Worm (Caenorhabditis elegans) whole organism, L1 larva: ENCODE data around the gene lgc-28.
A peak's percentile ranks its signal among the peaks of the same experiment; 100 is the strongest.

Experiments
- C16A3.4 ChIP-seq: fragments of 150-350 bp; optimal IDR thresholded peaks from 2 replicates; lab custom pipeline; 2014; ENCODE audit warnings: missing biosample characterization, missing genetic modification characterization
- Y116A8C.19 ChIP-seq: sonication (generic microtip); optimal IDR thresholded peaks from 2 replicates; lab custom pipeline; 2016; ENCODE audit warnings: missing compliant biosample characterization, missing genetic modification characterization, borderline replicate concordance
- ama-1 ChIP-seq: fragments of 150-350 bp; optimal IDR thresholded peaks from 2 replicates; lab custom pipeline; 2014
- blmp-1 ChIP-seq: fragments of 150-350 bp; optimal IDR thresholded peaks from 2 replicates; lab custom pipeline; 2014; ENCODE audit warnings: missing biosample characterization, missing genetic modification characterization
- ceh-63 ChIP-seq: fragments of 200-800 bp; sonication (Bioruptor generic); optimal IDR thresholded peaks from 2 replicates; lab custom pipeline; 2018; ENCODE audit warnings: mild to moderate bottlenecking, missing genetic modification characterization, missing compliant biosample characterization
- ceh-82 ChIP-seq, 3 experiments: fragments of 150-350 bp in 1 of 3; sonication (generic microtip) in 2 of 3; optimal IDR thresholded peaks; 2 replicates each; lab custom pipeline; 2014 to 2017; ENCODE audit warnings: missing biosample characterization in 3 of 3, missing genetic modification characterization in 3 of 3
- ceh-88 ChIP-seq: fragments of 200-800 bp; sonication (Bioruptor generic); IDR thresholded peaks from 2 replicates; pipeline ENCODE4 v1.3.6; 2022; ENCODE audit warnings: missing genetic modification characterization, missing compliant biosample characterization
- ceh-90 ChIP-seq: sonication (generic microtip); optimal IDR thresholded peaks from 2 replicates; lab custom pipeline; 2016; ENCODE audit warnings: missing genetic modification characterization, missing compliant biosample characterization
- ces-1 ChIP-seq: fragments of 150-350 bp; optimal IDR thresholded peaks from 2 replicates; lab custom pipeline; 2014; ENCODE audit warnings: missing biosample characterization, missing genetic modification reagents, missing genetic modification characterization
- dpl-1 ChIP-seq, 3 experiments: fragments of 150-350 bp in 2 of 3; sonication (generic microtip) in 1 of 3; optimal IDR thresholded peaks; 2 replicates each; lab custom pipeline; 2014 to 2017; ENCODE audit warnings: missing biosample characterization in 3 of 3, missing genetic modification characterization in 3 of 3, missing genetic modification reagents in 3 of 3
- efl-3 ChIP-seq: fragments of 200-800 bp; sonication (Bioruptor generic); optimal IDR thresholded peaks from 2 replicates; lab custom pipeline; 2018; ENCODE audit warnings: mild to moderate bottlenecking, missing genetic modification characterization, missing compliant biosample characterization
- egl-13 ChIP-seq: sonication (generic microtip); optimal IDR thresholded peaks from 2 replicates; lab custom pipeline; 2016; ENCODE audit warnings: missing genotype, missing genetic modification reagents, missing genetic modification characterization, missing compliant biosample characterization
- egl-27 ChIP-seq, 2 experiments: fragments of 150-350 bp in 1 of 2; sonication (generic microtip); optimal IDR thresholded peaks; 3 replicates each; lab custom pipeline; 2017 to 2018; ENCODE audit warnings: missing biosample characterization in 2 of 2, missing genetic modification characterization in 2 of 2, missing genetic modification reagents in 2 of 2
- elt-2 ChIP-seq: sonication (generic microtip); optimal IDR thresholded peaks from 2 replicates; lab custom pipeline; 2016; ENCODE audit warnings: missing genetic modification characterization, mild to moderate bottlenecking, inconsistent platforms, missing compliant biosample characterization, missing genetic modification reagents
- elt-3 ChIP-seq, 6 experiments: fragments of 150-350 bp in 1 of 6; sonication (generic microtip); optimal IDR thresholded peaks; 2 replicates each; lab custom pipeline; 2017 to 2018; ENCODE audit warnings: missing biosample characterization in 6 of 6, missing genetic modification characterization in 6 of 6, inconsistent platforms in 1 of 6
- fkh-10 ChIP-seq: sonication (generic microtip); optimal IDR thresholded peaks from 2 replicates; lab custom pipeline; 2017; ENCODE audit warnings: missing biosample characterization, missing genetic modification reagents, missing genetic modification characterization
- fkh-8 ChIP-seq: sonication (generic microtip); optimal IDR thresholded peaks from 2 replicates; lab custom pipeline; 2016; ENCODE audit warnings: mild to moderate bottlenecking, missing genetic modification characterization, missing compliant biosample characterization
- hlh-17 ChIP-seq: fragments of 200-800 bp; sonication (Bioruptor generic); optimal IDR thresholded peaks from 2 replicates; lab custom pipeline; 2018; ENCODE audit warnings: missing genetic modification characterization, mild to moderate bottlenecking, missing compliant biosample characterization, moderate library complexity, borderline replicate concordance
- hpl-2 ChIP-seq: fragments of 150-350 bp; optimal IDR thresholded peaks from 2 replicates; lab custom pipeline; 2014; ENCODE audit warnings: missing biosample characterization, missing genetic modification reagents, missing genetic modification characterization
- isw-1 ChIP-seq: fragments of 200-800 bp; sonication (Bioruptor generic); IDR thresholded peaks from 2 replicates; pipeline ENCODE4 v1.3.6; 2022; ENCODE audit warnings: missing genetic modification characterization, missing compliant biosample characterization
- lin-14 ChIP-seq: fragments of 200-800 bp; sonication (Bioruptor generic); optimal IDR thresholded peaks from 2 replicates; lab custom pipeline; 2018; ENCODE audit warnings: mild to moderate bottlenecking, missing genetic modification characterization, moderate library complexity, missing compliant biosample characterization
- lsy-2 ChIP-seq, 2 experiments: fragments of 150-350 bp; optimal IDR thresholded peaks; 2 replicates each; lab custom pipeline; 2014; ENCODE audit warnings: missing biosample characterization in 2 of 2, missing genetic modification characterization in 2 of 2
- mab-9 ChIP-seq: fragments of 200-800 bp; sonication (Bioruptor generic); IDR thresholded peaks from 2 replicates; pipeline ENCODE4 v1.3.6; 2022; ENCODE audit warnings: missing genetic modification reagents, missing genetic modification characterization, missing compliant biosample characterization
- nhr-11 ChIP-seq: fragments of 150-350 bp; optimal IDR thresholded peaks from 2 replicates; lab custom pipeline; 2014; ENCODE audit warnings: missing biosample characterization, missing genetic modification characterization
- nhr-12 ChIP-seq: sonication (generic microtip); optimal IDR thresholded peaks from 2 replicates; lab custom pipeline; 2017; ENCODE audit warnings: missing biosample characterization, missing genetic modification characterization
- nhr-19 ChIP-seq: fragments of 200-800 bp; sonication (Bioruptor generic); conservative IDR thresholded peaks from 2 replicates; pipeline ENCODE4 v1.3.6; 2022; ENCODE audit warnings: missing genetic modification characterization, missing compliant biosample characterization
- nhr-28 ChIP-seq: fragments of 150-350 bp; optimal IDR thresholded peaks from 2 replicates; lab custom pipeline; 2014; ENCODE audit warnings: missing biosample characterization, missing genetic modification characterization
- nhr-47 ChIP-seq: sonication (generic microtip); optimal IDR thresholded peaks from 2 replicates; lab custom pipeline; 2016; ENCODE audit warnings: mild to moderate bottlenecking, missing genetic modification characterization, moderate library complexity, missing compliant biosample characterization
- nhr-77 ChIP-seq: fragments of 150-350 bp; optimal IDR thresholded peaks from 2 replicates; lab custom pipeline; 2014; ENCODE audit warnings: missing biosample characterization, missing genetic modification characterization
- pax-3 ChIP-seq: fragments of 200-800 bp; sonication (Bioruptor generic); optimal IDR thresholded peaks from 2 replicates; lab custom pipeline; 2018; ENCODE audit warnings: mild to moderate bottlenecking, missing genetic modification characterization, moderate library complexity, missing compliant biosample characterization
- pqm-1 ChIP-seq: sonication (generic microtip); optimal IDR thresholded peaks from 3 replicates; lab custom pipeline; 2017; ENCODE audit warnings: missing biosample characterization, missing genetic modification characterization
- rnt-1 ChIP-seq: sonication (generic microtip); optimal IDR thresholded peaks from 2 replicates; lab custom pipeline; 2016; ENCODE audit warnings: mild to moderate bottlenecking, missing genetic modification characterization, moderate library complexity, missing compliant biosample characterization
- skn-1 ChIP-seq: fragments of 150-350 bp; optimal IDR thresholded peaks from 2 replicates; lab custom pipeline; 2014; ENCODE audit warnings: missing biosample characterization, missing genetic modification characterization
- snpc-4 ChIP-seq: fragments of 150-350 bp; optimal IDR thresholded peaks from 2 replicates; lab custom pipeline; 2014; ENCODE audit warnings: missing biosample characterization, missing genetic modification characterization
- sox-4 ChIP-seq: sonication (generic microtip); optimal IDR thresholded peaks from 2 replicates; lab custom pipeline; 2016; ENCODE audit warnings: missing genetic modification characterization, missing compliant biosample characterization
- sptf-1 ChIP-seq: fragments of 150-350 bp; optimal IDR thresholded peaks from 2 replicates; lab custom pipeline; 2014; ENCODE audit warnings: missing biosample characterization, missing genetic modification characterization
- sup-37 ChIP-seq: fragments of 200-800 bp; sonication (Bioruptor generic); optimal IDR thresholded peaks from 2 replicates; lab custom pipeline; 2018; ENCODE audit warnings: mild to moderate bottlenecking, missing genetic modification characterization, missing compliant biosample characterization
- tbx-2 ChIP-seq: sonication (generic microtip); optimal IDR thresholded peaks from 2 replicates; lab custom pipeline; 2016; ENCODE audit warnings: missing genetic modification characterization, missing compliant biosample characterization
- tlp-1 ChIP-seq: fragments of 150-350 bp; optimal IDR thresholded peaks from 2 replicates; lab custom pipeline; 2014; ENCODE audit warnings: missing biosample characterization, missing genetic modification characterization
- unc-130 ChIP-seq: fragments of 150-350 bp; optimal IDR thresholded peaks from 2 replicates; lab custom pipeline; 2017; ENCODE audit warnings: missing biosample characterization, missing genetic modification characterization, inconsistent platforms
- unc-30 ChIP-seq: sonication (generic microtip); optimal IDR thresholded peaks from 2 replicates; lab custom pipeline; 2017; ENCODE audit warnings: missing biosample characterization, missing genetic modification characterization
- unc-62 ChIP-seq: fragments of 150-350 bp; optimal IDR thresholded peaks from 2 replicates; lab custom pipeline; 2014; ENCODE audit warnings: missing biosample characterization, missing genetic modification reagents, missing genetic modification characterization
- unc-86 ChIP-seq: sonication (generic microtip); optimal IDR thresholded peaks from 2 replicates; lab custom pipeline; 2016; ENCODE audit warnings: missing genetic modification characterization, missing compliant biosample characterization
- vab-15 ChIP-seq: sonication (generic microtip); optimal IDR thresholded peaks from 2 replicates; lab custom pipeline; 2017; ENCODE audit warnings: missing genotype, mild to moderate bottlenecking, missing genetic modification characterization, missing compliant biosample characterization
- xbp-1 ChIP-seq: sonication (generic microtip); optimal IDR thresholded peaks from 2 replicates; lab custom pipeline; 2016; ENCODE audit warnings: missing genetic modification characterization, missing compliant biosample characterization
- zag-1 ChIP-seq: fragments of 150-350 bp; optimal IDR thresholded peaks from 2 replicates; lab custom pipeline; 2014; ENCODE audit warnings: missing biosample characterization, missing genetic modification characterization

The lgc-28 gene

ce11 chrII:2629270-2629669 lies 4.4 kb downstream of the lgc-28 start, which contains the start of gene sri-37:
Gene sri-37 (plus strand): TSS chrII:2629570.
- TF ChIP-seq ceh-63 (no peak), egl-27 (tag; optimal IDR thresholded peaks at IDR 0.05; lab: Kevin White, UChicago) (no peak)

ce11 chrII:2631169-2631568 lies 6.3 kb downstream of the lgc-28 start, which contains the start of gene D2062.1:
Gene D2062.1 (plus strand): TSS chrII:2631469.
- no peak for TF ChIP-seq C16A3.4 (tag; lab: Kevin White, UChicago)
- no peak for TF ChIP-seq egl-13 (tag; lab: Kevin White, UChicago)
- no peak for TF ChIP-seq mab-9 (GFP tag; lab: Robert Waterston, UW)

- TF ChIP-seq efl-3, result no peak
- no peak for TF ChIP-seq ces-1 (GFP tag; lab: Kevin White, UChicago)
- no peak for TF ChIP-seq sptf-1 (tag; lab: Kevin White, UChicago)
- no peak for TF ChIP-seq pax-3
- TF ChIP-seq dpl-1 (GFP tag; optimal IDR thresholded peaks at IDR 0.05; lab: Kevin White, UChicago), result no peak
- TF ChIP-seq mab-9 (GFP tag; lab: Robert Waterston, UW), result no peak
These were observed 12.5 kb downstream of the lgc-28 start, which contains the start of gene F22E5.21 for ce11 chrII:2637359-2637758. Gene F22E5.21 (minus strand): TSS chrII:2637459.

- TF ChIP-seq nhr-19 (GFP tag; lab: Robert Waterston, UW) (no peak), lsy-2 (tag; optimal IDR thresholded peaks at IDR 0.05; lab: Kevin White, UChicago) (peak; percentile 33 to 59), efl-3 (no peak), fkh-10 (no peak), Y116A8C.19 (tag; lab: Kevin White, UChicago) (no peak), nhr-47 (no peak), hlh-17 (GFP tag; lab: Kevin White, UChicago) (no peak), hpl-2 (GFP tag; lab: Kevin White, UChicago) (no peak), ceh-82 (tag; optimal IDR thresholded peaks at IDR 0.05; lab: Kevin White, UChicago) (no peak), lin-14 (no peak), rnt-1 (tag; lab: Kevin White, UChicago) (no peak), vab-15 (tag; lab: Kevin White, UChicago) (no peak), elt-3 (tag; optimal IDR thresholded peaks at IDR 0.05; lab: Kevin White, UChicago) (no peak), skn-1 (tag; lab: Kevin White, UChicago) (peak; percentile 57), sox-4 (tag; lab: Kevin White, UChicago) (no peak), fkh-8 (no peak), ceh-90 (tag; lab: Kevin White, UChicago) (no peak), nhr-77 (no peak), unc-30 (tag; lab: Kevin White, UChicago) (no peak), egl-13 (tag; lab: Kevin White, UChicago) (no peak), ces-1 (GFP tag; lab: Kevin White, UChicago) (no peak), egl-27 (tag; optimal IDR thresholded peaks at IDR 0.05; lab: Kevin White, UChicago) (no peak), nhr-11 (no peak), tbx-2 (tag; lab: Kevin White, UChicago) (no peak), dpl-1 (GFP tag; optimal IDR thresholded peaks at IDR 0.05; lab: Kevin White, UChicago) (peak; percentile 81 to 91 (median 89)), zag-1 (no peak), unc-62 (no peak), C16A3.4 (tag; lab: Kevin White, UChicago) (peak; percentile 16), elt-2 (tag; lab: Kevin White, UChicago) (no peak), snpc-4 (no peak), mab-9 (GFP tag; lab: Robert Waterston, UW) (no peak), isw-1 (GFP tag; lab: Robert Waterston, UW) (no peak), xbp-1 (tag; lab: Kevin White, UChicago) (peak; percentile 9), nhr-12 (tag; lab: Kevin White, UChicago) (no peak), unc-130 (tag; lab: Kevin White, UChicago) (no peak), nhr-28 (tag; lab: Kevin White, UChicago) (no peak), ama-1 (lab: Kevin White, UChicago) (no peak), sup-37 (GFP tag; lab: Kevin White, UChicago) (no peak), tlp-1 (tag; lab: Kevin White, UChicago) (no peak), blmp-1 (tag; lab: Kevin White, UChicago) (peak; percentile 13), ceh-88 (GFP tag; lab: Robert Waterston, UW) (no peak), pqm-1 (tag; lab: Kevin White, UChicago) (no peak), unc-86 (tag; lab: Kevin White, UChicago) (no peak)
These were observed 13.2 kb downstream of the lgc-28 start, which contains the start of gene F22E5.9 for ce11 chrII:2638062-2638461. Gene F22E5.9 (plus strand): TSS chrII:2638388.
